Worm (Caenorhabditis elegans) whole organism, L4/young adult: Measurements from ENCODE around the gene F07D3.3.

Experiments used
- W03F9.2 ChIP-seq: fragments of 150-350 bp; optimal IDR thresholded peaks from 2 replicates; lab custom pipeline; 2014; ENCODE audit warnings: missing biosample characterization, missing genetic modification characterization
- dao-5 ChIP-seq: sonication (generic microtip); optimal IDR thresholded peaks from 2 replicates; lab custom pipeline; 2016; ENCODE audit warnings: missing genotype, missing genetic modification characterization, moderate library complexity, missing compliant biosample characterization

ce11 chrV:9485508-9485907, 23.0 kb upstream of the F07D3.3 start:
- no peak for TF ChIP-seq dao-5 (tag; lab: Kevin White, UChicago)
- no peak for TF ChIP-seq W03F9.2 (tag; lab: Kevin White, UChicago)
